Fruit fly (Drosophila melanogaster) whole organism, embryonic: ENCODE results near the gene CG10638.

Source experiments
- CG12104 ChIP-seq: fragments of 200-800 bp; sonication (Bioruptor generic); optimal IDR thresholded peaks from 3 replicates; lab custom pipeline; 2016; ENCODE audit warnings: missing biosample characterization, missing genetic modification characterization
- CG12219 ChIP-seq: fragments of 200-800 bp; sonication (Bioruptor generic); optimal IDR thresholded peaks from 3 replicates; lab custom pipeline; 2018; ENCODE audit warnings: missing biosample characterization, mild to moderate bottlenecking, missing genetic modification characterization
- CG12744 ChIP-seq: fragments of 200-800 bp; sonication (Bioruptor generic); optimal IDR thresholded peaks from 2 replicates; lab custom pipeline; 2016; ENCODE audit warnings: missing biosample characterization, missing genetic modification characterization
- CG14014 ChIP-seq: fragments of 200-800 bp; sonication (Bioruptor generic); IDR thresholded peaks from 2 replicates; pipeline ENCODE4 v1.3.6; 2022; ENCODE audit warnings: missing biosample characterization, missing genetic modification characterization
- CG14667 ChIP-seq: fragments of 200-800 bp; sonication (Bioruptor generic); IDR thresholded peaks from 2 replicates; pipeline ENCODE4 v1.3.6; 2022; ENCODE audit warnings: missing biosample characterization, missing genetic modification characterization
- CG1602 ChIP-seq: fragments of 200-800 bp; sonication (Bioruptor generic); optimal IDR thresholded peaks from 3 replicates; lab custom pipeline; 2016; ENCODE audit warnings: missing biosample characterization, missing genetic modification characterization
- CG16863 ChIP-seq: fragments of 200-800 bp; sonication (Bioruptor generic); optimal IDR thresholded peaks from 3 replicates; lab custom pipeline; 2016; ENCODE audit warnings: missing biosample characterization, missing genetic modification characterization
- CG18599 ChIP-seq: fragments of 200-800 bp; sonication (Bioruptor generic); optimal IDR thresholded peaks from 3 replicates; lab custom pipeline; 2017; ENCODE audit warnings: missing biosample characterization, missing genetic modification characterization, mild to moderate bottlenecking, moderate library complexity, missing genetic modification reagents
- CG2120 ChIP-seq: fragments of 200-800 bp; sonication (Bioruptor generic); optimal IDR thresholded peaks from 3 replicates; lab custom pipeline; 2016; ENCODE audit warnings: missing biosample characterization, missing genetic modification characterization
- CG2875 ChIP-seq: fragments of 200-800 bp; sonication (Bioruptor generic); optimal IDR thresholded peaks from 2 replicates; lab custom pipeline; 2017; ENCODE audit warnings: missing biosample characterization, mild to moderate bottlenecking, missing genetic modification characterization, missing genetic modification reagents
- CG2889 ChIP-seq: fragments of 200-800 bp; sonication (Bioruptor generic); IDR thresholded peaks from 3 replicates; pipeline ENCODE4 v1.3.6; 2022; ENCODE audit warnings: missing biosample characterization, missing genetic modification characterization
- CG3163 ChIP-seq: fragments of 200-800 bp; sonication (Bioruptor generic); optimal IDR thresholded peaks from 3 replicates; lab custom pipeline; 2016; ENCODE audit warnings: missing biosample characterization, missing genetic modification characterization
- CG4404 ChIP-seq: fragments of 200-800 bp; sonication (Bioruptor generic); IDR thresholded peaks from 2 replicates; pipeline ENCODE4 v1.3.6; 2022; ENCODE audit warnings: missing biosample characterization, missing genetic modification characterization
- CG6854 ChIP-seq: fragments of 200-800 bp; sonication (Bioruptor generic); optimal IDR thresholded peaks from 3 replicates; lab custom pipeline; 2017; ENCODE audit warnings: missing biosample characterization, mild to moderate bottlenecking, missing genetic modification characterization
- CG7745 ChIP-seq: fragments of 200-800 bp; sonication (Bioruptor generic); optimal IDR thresholded peaks from 2 replicates; lab custom pipeline; 2018; ENCODE audit warnings: missing biosample characterization, mild to moderate bottlenecking, missing genetic modification characterization, moderate library complexity
- CG9215 ChIP-seq: fragments of 200-800 bp; sonication (Bioruptor generic); IDR thresholded peaks from 2 replicates; pipeline ENCODE4 v1.3.6; 2022; ENCODE audit warnings: missing biosample characterization, missing genetic modification characterization
- Dip2 ChIP-seq: fragments of 200-800 bp; sonication (Bioruptor generic); IDR thresholded peaks from 2 replicates; pipeline ENCODE4 v1.3.6; 2022; ENCODE audit warnings: missing biosample characterization, missing genetic modification characterization
- ERR ChIP-seq: fragments of 200-800 bp; sonication (Bioruptor generic); optimal IDR thresholded peaks from 2 replicates; lab custom pipeline; 2016; ENCODE audit warnings: missing biosample characterization, missing genetic modification characterization
- Ets65A ChIP-seq: fragments of 200-800 bp; sonication (Bioruptor generic); peaks from one replicate; lab custom pipeline; 2016; ENCODE audit warnings: missing biosample characterization, missing genetic modification characterization
- HHEX ChIP-seq: fragments of 200-800 bp; sonication (Bioruptor generic); optimal IDR thresholded peaks from 3 replicates; lab custom pipeline; 2017; ENCODE audit warnings: missing biosample characterization, mild to moderate bottlenecking, missing genetic modification characterization, missing genetic modification reagents
- Hand ChIP-seq: fragments of 200-800 bp; sonication (Bioruptor generic); optimal IDR thresholded peaks from 2 replicates; lab custom pipeline; 2017; ENCODE audit warnings: mild to moderate bottlenecking, missing biosample characterization, missing genetic modification reagents, missing genetic modification characterization
- MTF-1 ChIP-seq: fragments of 200-800 bp; sonication (Bioruptor generic); optimal IDR thresholded peaks from 2 replicates; lab custom pipeline; 2018; ENCODE audit warnings: missing biosample characterization, mild to moderate bottlenecking, missing genetic modification characterization, borderline replicate concordance
- Med ChIP-seq: fragments of 200-800 bp; sonication (Bioruptor generic); peaks from one replicate; lab custom pipeline; 2016; ENCODE audit warnings: missing biosample characterization, missing genetic modification characterization, mild to moderate bottlenecking, inconsistent platforms, moderate library complexity
- Neu2 ChIP-seq: fragments of 200-800 bp; sonication (Bioruptor generic); optimal IDR thresholded peaks from 3 replicates; lab custom pipeline; 2016; ENCODE audit warnings: missing biosample characterization, missing genetic modification characterization, borderline replicate concordance
- Sin3A ChIP-seq: fragments of >200 bp; optimal IDR thresholded peaks from 2 replicates; lab custom pipeline; 2018
- Sry-β ChIP-seq: fragments of 200-800 bp; sonication (Bioruptor generic); optimal IDR thresholded peaks from 2 replicates; lab custom pipeline; 2018; ENCODE audit warnings: missing biosample characterization, mild to moderate bottlenecking, missing genetic modification characterization, moderate library complexity
- Stat92E ChIP-seq, 3 experiments: fragments of >200 bp in 2 of 3; fragments of 200-800 bp in 1 of 3; sonication (Bioruptor generic) in 1 of 3; optimal IDR thresholded peaks; 2 replicates each; lab custom pipeline; 2017 to 2019; ENCODE audit warnings: missing biosample characterization in 3 of 3, missing genetic modification characterization in 3 of 3, mild to moderate bottlenecking in 1 of 3, moderate library complexity in 1 of 3
- TFAM ChIP-seq: fragments of 200-800 bp; sonication (Bioruptor generic); optimal IDR thresholded peaks from 2 replicates; lab custom pipeline; 2017; ENCODE audit warnings: missing biosample characterization, missing genetic modification characterization, inconsistent platforms
- az2 ChIP-seq: fragments of 200-800 bp; sonication (Bioruptor generic); optimal IDR thresholded peaks from 3 replicates; lab custom pipeline; 2016; ENCODE audit warnings: missing biosample characterization, missing genetic modification characterization
- btn ChIP-seq: fragments of 200-800 bp; sonication (Bioruptor generic); optimal IDR thresholded peaks from 2 replicates; lab custom pipeline; 2016; ENCODE audit warnings: missing biosample characterization, missing genetic modification characterization
- cato ChIP-seq: fragments of 200-800 bp; sonication (Bioruptor generic); optimal IDR thresholded peaks from 2 replicates; lab custom pipeline; 2016; ENCODE audit warnings: missing biosample characterization, missing genetic modification characterization, borderline replicate concordance
- chm ChIP-seq: fragments of 200-800 bp; sonication (Bioruptor generic); IDR thresholded peaks from 2 replicates; pipeline ENCODE4 v1.3.6; 2022; ENCODE audit warnings: missing biosample characterization, missing genetic modification characterization
- fru ChIP-seq: fragments of >200 bp; optimal IDR thresholded peaks from 2 replicates; lab custom pipeline; 2017
- gt ChIP-seq: fragments of 200-800 bp; sonication (Bioruptor generic); IDR thresholded peaks from 2 replicates; pipeline ENCODE4 v1.3.6; 2022; ENCODE audit warnings: missing biosample characterization, missing genetic modification characterization
- hb ChIP-seq: fragments of 200-800 bp; sonication (Bioruptor generic); IDR thresholded peaks from 3 replicates; pipeline ENCODE4 v1.3.6; 2022; ENCODE audit warnings: missing biosample characterization, missing genetic modification characterization; ENCODE audit not compliant: partially characterized antibody
- hkb ChIP-seq, 2 experiments: fragments of 200-800 bp in 1 of 2; fragments of >200 bp in 1 of 2; sonication (Bioruptor generic) in 1 of 2; IDR thresholded peaks in 1 of 2; optimal IDR thresholded peaks in 1 of 2; 2 replicates each; pipeline versions ENCODE4 v1.3.6 to Lab custom; 2017 to 2022; ENCODE audit warnings: missing biosample characterization in 1 of 2, missing genetic modification characterization in 1 of 2
- insv ChIP-seq, 2 experiments: fragments of 200-800 bp; sonication (Bioruptor generic); optimal IDR thresholded peaks; 3 replicates each; lab custom pipeline; 2016 to 2018; ENCODE audit warnings: missing biosample characterization in 2 of 2, missing genetic modification characterization in 2 of 2
- jumu ChIP-seq: fragments of 200-800 bp; sonication (Bioruptor generic); optimal IDR thresholded peaks from 3 replicates; lab custom pipeline; 2016; ENCODE audit warnings: missing biosample characterization, missing genetic modification characterization
- kah ChIP-seq: fragments of 200-800 bp; sonication (Bioruptor generic); optimal IDR thresholded peaks from 2 replicates; lab custom pipeline; 2018; ENCODE audit warnings: missing biosample characterization, mild to moderate bottlenecking, missing genetic modification characterization
- lab ChIP-seq: fragments of 200-800 bp; sonication (Bioruptor generic); optimal IDR thresholded peaks from 3 replicates; lab custom pipeline; 2017; ENCODE audit warnings: missing biosample characterization, missing genetic modification characterization, mild to moderate bottlenecking, moderate library complexity, missing genetic modification reagents
- mam ChIP-seq: fragments of 200-800 bp; sonication (Bioruptor generic); optimal IDR thresholded peaks from 3 replicates; lab custom pipeline; 2016; ENCODE audit warnings: missing biosample characterization, missing genetic modification characterization
- otp ChIP-seq: fragments of 200-800 bp; sonication (Bioruptor generic); IDR thresholded peaks from 3 replicates; pipeline ENCODE4, ENCODE4 v1.3.6; 2022; ENCODE audit warnings: missing biosample characterization, missing genetic modification characterization
- prd ChIP-seq, 3 experiments: fragments of >200 bp in 2 of 3; fragments of 200-800 bp in 1 of 3; sonication (Bioruptor generic) in 1 of 3; optimal IDR thresholded peaks in 2 of 3; IDR thresholded peaks in 1 of 3; 2 replicates in 2 of 3; 3 replicates in 1 of 3; pipeline versions ENCODE4 v1.3.6 to Lab custom; 2017 to 2022; ENCODE audit warnings: missing biosample characterization in 1 of 3, missing genetic modification characterization in 1 of 3
- pum ChIP-seq: fragments of 200-800 bp; sonication (Bioruptor generic); optimal IDR thresholded peaks from 2 replicates; lab custom pipeline; 2016; ENCODE audit warnings: missing biosample characterization, missing genetic modification characterization
- pzg ChIP-seq: fragments of 200-800 bp; sonication (Bioruptor generic); optimal IDR thresholded peaks from 3 replicates; lab custom pipeline; 2018; ENCODE audit warnings: missing biosample characterization, mild to moderate bottlenecking, missing genetic modification characterization, moderate library complexity
- ranshi ChIP-seq: fragments of 200-800 bp; sonication (Bioruptor generic); IDR thresholded peaks from 2 replicates; pipeline ENCODE4 v1.3.6; 2022; ENCODE audit warnings: missing biosample characterization, missing genetic modification characterization
- schlank ChIP-seq: fragments of 200-800 bp; sonication (Bioruptor generic); optimal IDR thresholded peaks from 2 replicates; lab custom pipeline; 2018; ENCODE audit warnings: missing biosample characterization, mild to moderate bottlenecking, missing genetic modification characterization
- stwl ChIP-seq: fragments of 200-800 bp; sonication (Bioruptor generic); optimal IDR thresholded peaks from 3 replicates; lab custom pipeline; 2018; ENCODE audit warnings: missing biosample characterization, mild to moderate bottlenecking, missing genetic modification characterization, moderate library complexity
- tin ChIP-seq: fragments of 200-800 bp; sonication (Bioruptor generic); optimal IDR thresholded peaks from 3 replicates; lab custom pipeline; 2016; ENCODE audit warnings: missing biosample characterization, missing genetic modification characterization
- wek ChIP-seq: fragments of 200-800 bp; sonication (Bioruptor generic); optimal IDR thresholded peaks from 3 replicates; lab custom pipeline; 2018; ENCODE audit warnings: missing biosample characterization, mild to moderate bottlenecking, missing genetic modification characterization, moderate library complexity

The CG10638 gene

DNA sequence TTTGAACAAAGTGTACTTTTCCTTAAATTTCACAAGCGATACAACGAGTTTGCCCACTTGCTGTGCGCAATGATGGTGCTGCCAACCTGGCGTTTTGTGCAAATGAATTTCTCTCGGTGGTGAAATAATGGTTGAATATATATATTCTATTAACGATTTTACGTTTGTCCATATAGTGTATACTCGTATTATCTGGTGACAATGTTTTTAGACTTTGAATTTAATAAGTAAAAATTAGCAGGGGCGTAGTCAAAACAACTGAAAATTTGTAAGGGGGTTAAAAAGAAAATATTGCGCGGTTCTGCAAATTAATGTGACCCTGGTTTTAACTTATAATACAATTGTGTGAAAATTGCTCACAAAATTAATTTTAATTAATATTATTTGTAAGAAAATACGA, 22.8 kb upstream of the CG10638 start, which contains the start of the genes ver and Gcn5 (continued):
- peak; percentile 90 for TF ChIP-seq CG2889 (GFP tag; lab: Robert Waterston, UW)
- TF ChIP-seq Neu2: no peak
- peak; percentile 21; the same call in 1 of the 2 replicates for TF ChIP-seq Dip2 (GFP tag; lab: Robert Waterston, UW)
- peak; percentile 93 for TF ChIP-seq HHEX (GFP tag; lab: Kevin White, UChicago)
- TF ChIP-seq wek (GFP tag; lab: Kevin White, UChicago): peak; percentile 52
- TF ChIP-seq otp (GFP tag; lab: Robert Waterston, UW): peak; percentile 91
- TF ChIP-seq CG2120 (GFP tag; lab: Kevin White, UChicago): peak; percentile 96
- peak; percentile 92 for TF ChIP-seq CG1602 (GFP tag; lab: Kevin White, UChicago)
- TF ChIP-seq mam (GFP tag; lab: Kevin White, UChicago): peak; percentile 92
- TF ChIP-seq tin: peak; percentile 86
- peak; percentile 88 for TF ChIP-seq CG14667 (GFP tag; lab: Robert Waterston, UW)
- peak; percentile 76 for TF ChIP-seq CG6854 (GFP tag; lab: Kevin White, UChicago)
- TF ChIP-seq fru: no peak
- TF ChIP-seq CG3163: peak; percentile 51
- peak; percentile 94 for TF ChIP-seq CG18599 (GFP tag; lab: Kevin White, UChicago)
- TF ChIP-seq prd (optimal IDR thresholded peaks at IDR 0.05; lab: Kevin White, UChicago): no peak
- TF ChIP-seq prd (GFP tag; IDR thresholded peaks at IDR 0.05; lab: Robert Waterston, UW): peak; percentile 97
- peak; percentile 79 for TF ChIP-seq CG2875
- TF ChIP-seq Hand: peak; percentile 70
- TF ChIP-seq CG4404: peak; percentile 87
- TF ChIP-seq gt (GFP tag; lab: Robert Waterston, UW): peak; percentile 77
- TF ChIP-seq insv (GFP tag; optimal IDR thresholded peaks at IDR 0.05; lab: Kevin White, UChicago): peak in 1 of 2 experiments; percentile 54
- peak; percentile 79 for TF ChIP-seq CG16863 (GFP tag; lab: Kevin White, UChicago)
- no peak for TF ChIP-seq hkb (optimal IDR thresholded peaks at IDR 0.05; lab: Kevin White, UChicago)
- TF ChIP-seq hkb (GFP tag; IDR thresholded peaks at IDR 0.05; lab: Robert Waterston, UW): peak; percentile 96
- TF ChIP-seq chm: peak; percentile 92
- TF ChIP-seq pzg (GFP tag; lab: Kevin White, UChicago): peak; percentile 52
- peak; percentile 71 for TF ChIP-seq kah (GFP tag; lab: Kevin White, UChicago)
- TF ChIP-seq hb (GFP tag; lab: Robert Waterston, UW): no peak
- TF ChIP-seq Sry-β (GFP tag; lab: Kevin White, UChicago): peak; percentile 36
- peak in 1 of 3 experiments; percentile 15 for TF ChIP-seq Stat92E (GFP tag; optimal IDR thresholded peaks at IDR 0.05; lab: Kevin White, UChicago)
- TF ChIP-seq CG12219 (GFP tag; lab: Kevin White, UChicago): peak; percentile 83
- TF ChIP-seq az2 (GFP tag; lab: Kevin White, UChicago): peak; percentile 92
- peak; percentile 53 for TF ChIP-seq TFAM (GFP tag; lab: Kevin White, UChicago)
- peak; percentile 98 for TF ChIP-seq Ets65A (GFP tag; lab: Kevin White, UChicago)
- peak; percentile 82 for TF ChIP-seq CG12744 (GFP tag; lab: Kevin White, UChicago)
- TF ChIP-seq CG7745 (tag; lab: Kevin White, UChicago): peak; percentile 66
- TF ChIP-seq pum (GFP tag; lab: Kevin White, UChicago): peak; percentile 85
- peak; percentile 87 for TF ChIP-seq CG12104 (GFP tag; lab: Kevin White, UChicago)
- peak; percentile 31 for TF ChIP-seq Sin3A (lab: Kevin White, UChicago)
- TF ChIP-seq ranshi (GFP tag; lab: Robert Waterston, UW): peak; percentile 92
- peak; percentile 73 for TF ChIP-seq schlank
- TF ChIP-seq CG9215: peak; percentile 85
- TF ChIP-seq btn (GFP tag; lab: Kevin White, UChicago): peak; percentile 63
- TF ChIP-seq Med (GFP tag; lab: Kevin White, UChicago): peak; percentile 98
- peak; percentile 93 for TF ChIP-seq stwl
- peak; percentile 78 for TF ChIP-seq jumu (GFP tag; lab: Kevin White, UChicago)
- TF ChIP-seq cato: peak; percentile 84
- TF ChIP-seq lab: peak; percentile 96
- TF ChIP-seq MTF-1: peak; percentile 71
- peak; percentile 94 for TF ChIP-seq CG14014
- no peak for TF ChIP-seq ERR (GFP tag; lab: Kevin White, UChicago)
